Fruit fly (Drosophila melanogaster) whole organism, embryonic: ENCODE data around the gene Drice.

Experiments
- Abd-B ChIP-seq: fragments of 200-800 bp; sonication (Bioruptor generic); optimal IDR thresholded peaks from 2 replicates; lab custom pipeline; 2018; ENCODE audit warnings: missing biosample characterization, mild to moderate bottlenecking, missing genetic modification characterization, moderate library complexity
- B-H2 ChIP-seq: fragments of 200-800 bp; sonication (Bioruptor generic); optimal IDR thresholded peaks from 2 replicates; lab custom pipeline; 2018; ENCODE audit warnings: missing biosample characterization, mild to moderate bottlenecking, missing genetic modification characterization
- Bgb ChIP-seq: fragments of 200-800 bp; sonication (Bioruptor generic); IDR thresholded peaks from 2 replicates; pipeline ENCODE4 v1.3.6; 2022; ENCODE audit warnings: missing biosample characterization, missing genetic modification characterization; ENCODE audit not compliant: partially characterized antibody
- CG10274 ChIP-seq: fragments of 200-800 bp; sonication (Bioruptor generic); optimal IDR thresholded peaks from 3 replicates; lab custom pipeline; 2017; ENCODE audit warnings: missing biosample characterization, mild to moderate bottlenecking, missing genetic modification characterization
- CG12219 ChIP-seq: fragments of 200-800 bp; sonication (Bioruptor generic); optimal IDR thresholded peaks from 3 replicates; lab custom pipeline; 2018; ENCODE audit warnings: missing biosample characterization, mild to moderate bottlenecking, missing genetic modification characterization
- CG13123 ChIP-seq: fragments of 200-800 bp; sonication (Bioruptor generic); optimal IDR thresholded peaks from 2 replicates; lab custom pipeline; 2016; ENCODE audit warnings: missing biosample characterization, missing genetic modification characterization
- CG13296 ChIP-seq: fragments of 200-800 bp; sonication (Bioruptor generic); optimal IDR thresholded peaks from 3 replicates; lab custom pipeline; 2018; ENCODE audit warnings: missing biosample characterization, mild to moderate bottlenecking, missing genetic modification characterization
- CG14667 ChIP-seq: fragments of 200-800 bp; sonication (Bioruptor generic); IDR thresholded peaks from 2 replicates; pipeline ENCODE4 v1.3.6; 2022; ENCODE audit warnings: missing biosample characterization, missing genetic modification characterization
- CG14860 ChIP-seq: fragments of 200-800 bp; sonication (Bioruptor generic); IDR thresholded peaks from 3 replicates; pipeline ENCODE4 v1.3.6; 2022; ENCODE audit warnings: missing biosample characterization, missing genetic modification characterization; ENCODE audit not compliant: partially characterized antibody
- CG17829 ChIP-seq: fragments of 200-800 bp; optimal IDR thresholded peaks from 2 replicates; lab custom pipeline; 2019; ENCODE audit warnings: missing biosample characterization, mild to moderate bottlenecking, missing genetic modification characterization, moderate library complexity
- CG18764 ChIP-seq: fragments of 200-800 bp; sonication (Bioruptor generic); optimal IDR thresholded peaks from 3 replicates; lab custom pipeline; 2016; ENCODE audit warnings: missing biosample characterization, missing genetic modification characterization
- CG2120 ChIP-seq: fragments of 200-800 bp; sonication (Bioruptor generic); optimal IDR thresholded peaks from 3 replicates; lab custom pipeline; 2016; ENCODE audit warnings: missing biosample characterization, missing genetic modification characterization
- CG30403 ChIP-seq: fragments of 200-800 bp; sonication (Bioruptor generic); optimal IDR thresholded peaks from 3 replicates; lab custom pipeline; 2016; ENCODE audit warnings: missing biosample characterization, missing genetic modification characterization
- CG31441 ChIP-seq: fragments of 200-800 bp; sonication (Bioruptor generic); IDR thresholded peaks from 2 replicates; pipeline ENCODE4 v1.3.6; 2022; ENCODE audit warnings: missing biosample characterization, missing genetic modification characterization
- CG32532 ChIP-seq: fragments of 200-800 bp; sonication (Bioruptor generic); IDR thresholded peaks from 2 replicates; pipeline ENCODE4 v1.3.6; 2022; ENCODE audit warnings: missing biosample characterization, missing genetic modification characterization
- CG42726 ChIP-seq: fragments of 200-800 bp; sonication (Bioruptor generic); IDR thresholded peaks from 2 replicates; pipeline ENCODE4 v1.3.6; 2022; ENCODE audit warnings: missing biosample characterization, missing genetic modification characterization; ENCODE audit not compliant: partially characterized antibody
- CG6654 ChIP-seq: fragments of 200-800 bp; sonication (Bioruptor generic); optimal IDR thresholded peaks from 2 replicates; lab custom pipeline; 2017; ENCODE audit warnings: missing biosample characterization, mild to moderate bottlenecking, missing genetic modification characterization
- CG7372 ChIP-seq: fragments of 200-800 bp; sonication (Bioruptor generic); IDR thresholded peaks from 2 replicates; pipeline ENCODE4 v1.3.6; 2022; ENCODE audit warnings: missing biosample characterization, missing genetic modification characterization
- CG7928 ChIP-seq: fragments of 200-800 bp; sonication (Bioruptor generic); optimal IDR thresholded peaks from 2 replicates; lab custom pipeline; 2017; ENCODE audit warnings: missing biosample characterization, mild to moderate bottlenecking, missing genetic modification characterization
- CG8944 ChIP-seq: fragments of 200-800 bp; sonication (Bioruptor generic); optimal IDR thresholded peaks from 3 replicates; lab custom pipeline; 2016; ENCODE audit warnings: missing biosample characterization, missing genetic modification characterization
- Dfd ChIP-seq, 2 experiments: fragments of >200 bp; optimal IDR thresholded peaks; 2 replicates each; lab custom pipeline; 2017; ENCODE audit warnings: missing biosample characterization in 2 of 2, missing genetic modification characterization in 2 of 2
- Dip2 ChIP-seq: fragments of 200-800 bp; sonication (Bioruptor generic); IDR thresholded peaks from 2 replicates; pipeline ENCODE4 v1.3.6; 2022; ENCODE audit warnings: missing biosample characterization, missing genetic modification characterization
- Fer1 ChIP-seq: fragments of 200-800 bp; sonication (Bioruptor generic); optimal IDR thresholded peaks from 2 replicates; lab custom pipeline; 2017; ENCODE audit warnings: missing biosample characterization, mild to moderate bottlenecking, missing genetic modification characterization
- NC2β ChIP-seq: fragments of 200-800 bp; sonication (Bioruptor generic); optimal IDR thresholded peaks from 2 replicates; lab custom pipeline; 2016; ENCODE audit warnings: missing biosample characterization, missing genetic modification characterization
- Oaz ChIP-seq: fragments of 200-800 bp; sonication (Bioruptor generic); IDR thresholded peaks from 2 replicates; pipeline ENCODE4 v1.3.6; 2022; ENCODE audit warnings: missing biosample characterization, missing genetic modification characterization
- PHDP ChIP-seq: fragments of 200-800 bp; sonication (Bioruptor generic); optimal IDR thresholded peaks from 3 replicates; lab custom pipeline; 2018; ENCODE audit warnings: missing biosample characterization, mild to moderate bottlenecking, missing genetic modification characterization, moderate library complexity
- Sox100B ChIP-seq: fragments of 200-800 bp; sonication (Bioruptor generic); optimal IDR thresholded peaks from 3 replicates; lab custom pipeline; 2018; ENCODE audit warnings: missing biosample characterization, mild to moderate bottlenecking, missing genetic modification characterization
- Xrp1 ChIP-seq: fragments of 200-800 bp; sonication (Bioruptor generic); IDR thresholded peaks from 2 replicates; pipeline ENCODE4 v1.3.6; 2022; ENCODE audit warnings: missing biosample characterization, missing genetic modification characterization
- amos ChIP-seq: fragments of 200-800 bp; sonication (Bioruptor generic); IDR thresholded peaks from 2 replicates; pipeline ENCODE4 v1.3.6; 2022; ENCODE audit warnings: missing biosample characterization, missing genetic modification characterization; ENCODE audit not compliant: partially characterized antibody
- ap ChIP-seq: fragments of 200-800 bp; sonication (Bioruptor generic); IDR thresholded peaks from 2 replicates; pipeline ENCODE4 v1.3.6; 2022; ENCODE audit warnings: missing biosample characterization, missing genetic modification characterization
- bab2 ChIP-seq: fragments of 200-800 bp; sonication (Bioruptor generic); optimal IDR thresholded peaks from 2 replicates; lab custom pipeline; 2016; ENCODE audit warnings: missing biosample characterization, missing genetic modification characterization
- cg ChIP-seq: fragments of 200-800 bp; sonication (Bioruptor generic); optimal IDR thresholded peaks from 3 replicates; lab custom pipeline; 2019; ENCODE audit warnings: missing biosample characterization, mild to moderate bottlenecking, missing genetic modification characterization, moderate library complexity
- ci ChIP-seq: fragments of 200-800 bp; sonication (Bioruptor generic); IDR thresholded peaks from 3 replicates; pipeline ENCODE4 v1.3.6; 2022; ENCODE audit warnings: missing biosample characterization, missing genetic modification characterization
- dmrt99B ChIP-seq: fragments of 200-800 bp; sonication (Bioruptor generic); optimal IDR thresholded peaks from 2 replicates; lab custom pipeline; 2018; ENCODE audit warnings: missing biosample characterization, mild to moderate bottlenecking, missing genetic modification characterization, moderate library complexity
- en ChIP-seq: fragments of 200-800 bp; sonication (Bioruptor generic); optimal IDR thresholded peaks from 2 replicates; lab custom pipeline; 2016; ENCODE audit warnings: missing biosample characterization, missing genetic modification characterization
- exex ChIP-seq: fragments of 200-800 bp; sonication (Bioruptor generic); optimal IDR thresholded peaks from 4 replicates; lab custom pipeline; 2018; ENCODE audit warnings: missing biosample characterization, mild to moderate bottlenecking, missing genetic modification characterization, moderate library complexity
- lov ChIP-seq, 2 experiments: fragments of 200-800 bp in 1 of 2; fragments of >200 bp in 1 of 2; sonication (Bioruptor generic) in 1 of 2; IDR thresholded peaks in 1 of 2; optimal IDR thresholded peaks in 1 of 2; 2 replicates in 1 of 2; 3 replicates in 1 of 2; pipeline versions ENCODE4 v1.3.6 to Lab custom; 2017 to 2022; ENCODE audit warnings: missing biosample characterization in 1 of 2, missing genetic modification characterization in 1 of 2
- luna ChIP-seq: fragments of 200-800 bp; sonication (Bioruptor generic); optimal IDR thresholded peaks from 2 replicates; lab custom pipeline; 2016; ENCODE audit warnings: missing biosample characterization, missing genetic modification characterization
- maf-S ChIP-seq: fragments of 200-800 bp; sonication (Bioruptor generic); optimal IDR thresholded peaks from 2 replicates; lab custom pipeline; 2016; ENCODE audit warnings: missing biosample characterization, missing genetic modification characterization
- mam ChIP-seq: fragments of 200-800 bp; sonication (Bioruptor generic); optimal IDR thresholded peaks from 3 replicates; lab custom pipeline; 2016; ENCODE audit warnings: missing biosample characterization, missing genetic modification characterization
- mirr ChIP-seq: fragments of 200-800 bp; sonication (Bioruptor generic); optimal IDR thresholded peaks from 3 replicates; lab custom pipeline; 2018; ENCODE audit warnings: missing biosample characterization, mild to moderate bottlenecking, missing genetic modification characterization
- nerfin-2 ChIP-seq: fragments of 200-800 bp; sonication (Bioruptor generic); IDR thresholded peaks from 2 replicates; pipeline ENCODE4 v1.3.6; 2022; ENCODE audit warnings: missing biosample characterization, missing genetic modification characterization; ENCODE audit not compliant: partially characterized antibody
- oc ChIP-seq: fragments of 200-800 bp; sonication (Bioruptor generic); optimal IDR thresholded peaks from 2 replicates; lab custom pipeline; 2018; ENCODE audit warnings: missing biosample characterization, mild to moderate bottlenecking, missing genetic modification characterization, moderate library complexity
- pan ChIP-seq, 4 experiments: fragments of >200 bp in 3 of 4; fragments of 200-800 bp in 1 of 4; sonication (Bioruptor generic) in 1 of 4; optimal IDR thresholded peaks in 3 of 4; IDR thresholded peaks in 1 of 4; 2 replicates each; pipeline versions ENCODE4 v1.3.6 to Lab custom; 2017 to 2022; ENCODE audit warnings: missing biosample characterization in 2 of 4, missing genetic modification characterization in 2 of 4, mixed read lengths in 1 of 4
- pfk ChIP-seq: fragments of 200-800 bp; sonication (Bioruptor generic); optimal IDR thresholded peaks from 2 replicates; lab custom pipeline; 2018; ENCODE audit warnings: missing biosample characterization, mild to moderate bottlenecking, missing genetic modification characterization, moderate library complexity
- psq ChIP-seq: fragments of 200-800 bp; sonication (Bioruptor generic); optimal IDR thresholded peaks from 2 replicates; lab custom pipeline; 2017; ENCODE audit warnings: missing biosample characterization, missing genetic modification characterization
- repo ChIP-seq: fragments of 200-800 bp; sonication (Bioruptor generic); optimal IDR thresholded peaks from 2 replicates; lab custom pipeline; 2016; ENCODE audit warnings: missing biosample characterization, missing genetic modification characterization
- row ChIP-seq: fragments of 200-800 bp; sonication (Bioruptor generic); IDR thresholded peaks from 3 replicates; pipeline ENCODE4 v1.3.6; 2022; ENCODE audit warnings: missing biosample characterization, missing genetic modification characterization
- twi ChIP-seq: fragments of 200-800 bp; optimal IDR thresholded peaks from 2 replicates; lab custom pipeline; 2019; ENCODE audit warnings: missing biosample characterization, mild to moderate bottlenecking, missing genetic modification characterization, moderate library complexity
- unpg ChIP-seq: fragments of 200-800 bp; sonication (Bioruptor generic); optimal IDR thresholded peaks from 3 replicates; lab custom pipeline; 2018; ENCODE audit warnings: missing biosample characterization, mild to moderate bottlenecking, missing genetic modification characterization, moderate library complexity
- wdn ChIP-seq: fragments of 200-800 bp; sonication (Bioruptor generic); IDR thresholded peaks from 2 replicates; pipeline ENCODE4 v1.3.6; 2022; ENCODE audit warnings: missing biosample characterization, missing genetic modification characterization

Gene Drice

DNA sequence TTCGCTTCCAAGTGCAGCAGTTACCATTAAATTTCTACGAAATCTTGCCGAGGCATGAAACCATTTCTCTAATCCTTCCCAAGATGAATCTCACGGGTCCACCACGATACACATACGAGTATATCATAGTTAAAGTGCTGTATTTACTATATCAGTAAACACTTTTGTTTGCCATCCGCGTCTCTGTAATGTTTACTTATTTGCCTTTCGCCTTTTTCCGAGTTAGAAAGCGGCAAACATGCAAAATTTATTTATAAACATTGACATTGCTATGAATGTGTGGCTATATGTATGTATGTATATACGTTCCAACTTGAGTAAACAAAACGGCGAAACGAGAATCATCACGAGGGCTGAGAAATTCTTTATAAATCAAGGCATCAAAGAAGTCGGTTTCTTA is 31.5 kb downstream of the Drice start (continued):
- TF ChIP-seq Bgb (GFP tag; lab: Robert Waterston, UW) = no peak
- TF ChIP-seq twi (tag; lab: Kevin White, UChicago) = no peak
- TF ChIP-seq Dfd (GFP tag; optimal IDR thresholded peaks at IDR 0.05; lab: Kevin White, UChicago) = no peak
- TF ChIP-seq exex (tag; lab: Kevin White, UChicago) = no peak
- no peak for TF ChIP-seq pan (optimal IDR thresholded peaks at IDR 0.05; lab: Kevin White, UChicago)
- TF ChIP-seq pan (GFP tag; optimal IDR thresholded peaks at IDR 0.05 in 1 of 2, IDR thresholded peaks at IDR 0.05 in 1 of 2) = no peak
- TF ChIP-seq CG18764 = peak; percentile 3
- TF ChIP-seq CG14860 (GFP tag; lab: Robert Waterston, UW) = no peak
- no peak for TF ChIP-seq cg (GFP tag; lab: Kevin White, UChicago)
- TF ChIP-seq wdn = no peak
- TF ChIP-seq Dip2 (GFP tag; lab: Robert Waterston, UW) = no peak
- TF ChIP-seq CG2120 (GFP tag; lab: Kevin White, UChicago) = no peak
- no peak for TF ChIP-seq Fer1 (GFP tag; lab: Kevin White, UChicago)
- no peak for TF ChIP-seq CG10274 (GFP tag; lab: Kevin White, UChicago)
- no peak for TF ChIP-seq CG14667 (GFP tag; lab: Robert Waterston, UW)
- no peak for TF ChIP-seq lov (optimal IDR thresholded peaks at IDR 0.05; lab: Kevin White, UChicago)
- TF ChIP-seq lov (GFP tag; IDR thresholded peaks at IDR 0.05; lab: Robert Waterston, UW) = no peak
- TF ChIP-seq CG30403 (GFP tag; lab: Kevin White, UChicago) = no peak
- TF ChIP-seq PHDP (tag; lab: Kevin White, UChicago) = no peak
- TF ChIP-seq ap (GFP tag; lab: Robert Waterston, UW) = no peak
- TF ChIP-seq Abd-B = no peak
- no peak for TF ChIP-seq CG13296 (GFP tag; lab: Kevin White, UChicago)
- TF ChIP-seq amos (GFP tag; lab: Robert Waterston, UW) = no peak
- TF ChIP-seq en (GFP tag; lab: Kevin White, UChicago) = no peak
- no peak for TF ChIP-seq NC2β (GFP tag; lab: Kevin White, UChicago)
- no peak for TF ChIP-seq CG7928 (GFP tag; lab: Kevin White, UChicago)
- TF ChIP-seq CG12219 (GFP tag; lab: Kevin White, UChicago) = no peak
- TF ChIP-seq mam (GFP tag; lab: Kevin White, UChicago) = no peak
- TF ChIP-seq B-H2 = no peak
- TF ChIP-seq CG17829 (tag; lab: Kevin White, UChicago) = peak; percentile 30
- no peak for TF ChIP-seq nerfin-2 (GFP tag; lab: Robert Waterston, UW)
- no peak for TF ChIP-seq CG7372 (GFP tag; lab: Robert Waterston, UW)
- no peak for TF ChIP-seq CG6654 (GFP tag; lab: Kevin White, UChicago)
- no peak for TF ChIP-seq CG8944 (GFP tag; lab: Kevin White, UChicago)
- peak; percentile 69 for TF ChIP-seq Xrp1
- TF ChIP-seq bab2 (GFP tag; lab: Kevin White, UChicago) = peak; percentile 9
- peak; percentile 46 for TF ChIP-seq pfk (GFP tag; lab: Kevin White, UChicago)
- no peak for TF ChIP-seq Oaz (GFP tag; lab: Robert Waterston, UW)
- no peak for TF ChIP-seq maf-S (GFP tag; lab: Kevin White, UChicago)
- TF ChIP-seq CG32532 (GFP tag; lab: Robert Waterston, UW) = no peak
- no peak for TF ChIP-seq psq
- TF ChIP-seq luna (GFP tag; lab: Kevin White, UChicago) = no peak
- TF ChIP-seq oc = no peak
- no peak for TF ChIP-seq Sox100B
- no peak for TF ChIP-seq dmrt99B
- no peak for TF ChIP-seq CG13123
- TF ChIP-seq row = no peak
- TF ChIP-seq ci (GFP tag; lab: Robert Waterston, UW) = no peak
- TF ChIP-seq CG42726 (GFP tag; lab: Robert Waterston, UW) = no peak
- no peak for TF ChIP-seq mirr (GFP tag; lab: Kevin White, UChicago)
- TF ChIP-seq unpg (GFP tag; lab: Kevin White, UChicago) = no peak
- TF ChIP-seq CG31441 (GFP tag; lab: Robert Waterston, UW) = no peak; the same call in 1 of the 2 replicates
- no peak for TF ChIP-seq repo (GFP tag; lab: Kevin White, UChicago)
